Fruit fly (Drosophila melanogaster): ENCODE results near the gene Gr22e.

The Gr22e gene

dm6 chr2L:1783762-1784161 is at the start of gene Gr22e:
Gene Gr22e (plus strand): TSS chr2L:1784062.
- TF ChIP-seq CG33017 (tag; optimal IDR thresholded peaks at IDR 0.05) (no peak), Crg-1 (GFP tag; optimal IDR thresholded peaks at IDR 0.05) (no peak), cic (GFP tag; optimal IDR thresholded peaks at IDR 0.05) (no peak), CG14711 (tag; optimal IDR thresholded peaks at IDR 0.05) (no peak), ovo (GFP tag; optimal IDR thresholded peaks at IDR 0.05) (no peak), CG1620 (GFP tag; optimal IDR thresholded peaks at IDR 0.05) (no peak), bab1 (GFP tag; optimal IDR thresholded peaks at IDR 0.05) (no peak), tj (GFP tag; optimal IDR thresholded peaks at IDR 0.05) (no peak), CG11617 (GFP tag; optimal IDR thresholded peaks at IDR 0.05) (no peak), kay (GFP tag; ENCODE audit: borderline replicate concordance) (no peak), cnc (optimal IDR thresholded peaks at IDR 0.05) (no peak), CG5204 (GFP tag; optimal IDR thresholded peaks at IDR 0.05) (no peak), pad (GFP tag; optimal IDR thresholded peaks at IDR 0.05) (no peak)

- TF ChIP-seq Mnt (GFP tag; optimal IDR thresholded peaks at IDR 0.05), result no peak
- no peak for TF ChIP-seq Clk (GFP tag; optimal IDR thresholded peaks at IDR 0.05)
These were observed 48.7 kb upstream of the Gr22e start for dm6 chr2L:1735133-1735532.

DNA sequence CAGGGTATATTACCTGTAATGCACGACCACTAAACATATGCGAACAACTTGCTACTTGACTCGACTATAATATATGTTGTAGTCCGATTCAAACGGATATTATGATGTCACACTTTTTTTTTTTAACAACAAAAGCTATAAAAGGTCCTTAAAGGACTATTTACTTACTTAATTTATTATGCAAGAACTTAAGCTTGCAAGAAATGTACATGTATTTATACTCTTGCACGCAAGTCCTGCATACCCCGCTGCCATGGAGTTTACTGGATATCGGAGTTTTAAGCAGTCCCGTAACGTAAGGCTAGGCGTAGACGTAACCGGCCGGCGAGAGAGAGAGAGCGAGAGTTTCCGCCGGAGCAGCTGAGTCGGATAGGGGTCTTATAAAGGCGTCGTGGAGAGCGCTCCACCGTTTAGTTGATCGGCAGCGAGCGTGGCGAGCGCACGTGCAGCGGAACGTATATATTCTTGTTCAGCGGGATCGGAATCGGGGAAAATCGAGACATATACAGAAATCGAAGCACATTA is 46.7 kb upstream of the Gr22e start:
- no peak for TF ChIP-seq CG11617 (GFP tag; optimal IDR thresholded peaks at IDR 0.05)
- TF ChIP-seq pad (GFP tag; optimal IDR thresholded peaks at IDR 0.05), result peak; percentile 57
- TF ChIP-seq Hr96 (GFP tag; optimal IDR thresholded peaks at IDR 0.05), result peak; percentile 26
- peak; percentile 35 for TF ChIP-seq tj (GFP tag; optimal IDR thresholded peaks at IDR 0.05)
- peak; percentile 10 for TF ChIP-seq CG33017 (tag; optimal IDR thresholded peaks at IDR 0.05)
- peak; percentile 50 for TF ChIP-seq CG7101 (tag; optimal IDR thresholded peaks at IDR 0.05)
- TF ChIP-seq bab1 (GFP tag; optimal IDR thresholded peaks at IDR 0.05), result peak; percentile 71
- no peak for TF ChIP-seq toe (GFP tag; optimal IDR thresholded peaks at IDR 0.05)
- TF ChIP-seq CG5204 (GFP tag; optimal IDR thresholded peaks at IDR 0.05), result peak; percentile 21
- no peak for TF ChIP-seq CG7045 (GFP tag; optimal IDR thresholded peaks at IDR 0.05)
- peak; percentile 67 for TF ChIP-seq CG14711 (tag; optimal IDR thresholded peaks at IDR 0.05)
- TF ChIP-seq CG1620 (GFP tag; optimal IDR thresholded peaks at IDR 0.05), result no peak
- TF ChIP-seq Mnt (GFP tag; optimal IDR thresholded peaks at IDR 0.05), result peak; percentile 70
- TF ChIP-seq kay (GFP tag; ENCODE audit: borderline replicate concordance), result no peak

DNA sequence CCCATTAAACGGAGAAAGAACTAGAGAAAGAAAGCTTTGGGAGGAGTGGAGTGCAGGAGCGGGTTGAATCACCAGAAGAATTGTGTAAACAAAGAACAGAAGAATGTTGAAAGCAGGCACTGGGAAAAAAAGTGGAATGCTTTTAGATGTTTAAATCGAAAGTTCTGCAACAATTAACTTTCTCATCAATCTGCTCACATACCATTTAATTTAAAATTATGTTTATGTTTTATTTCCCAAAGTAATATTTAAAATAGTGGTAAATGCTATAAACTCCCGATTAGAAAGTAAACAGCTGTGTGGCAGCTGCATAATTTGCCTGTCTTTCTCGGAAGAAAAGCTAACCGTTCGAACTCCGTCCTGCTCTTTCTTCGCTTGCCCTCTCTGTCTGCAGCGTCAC is 45.8 kb upstream of the Gr22e start:
- no peak for TF ChIP-seq Hr96 (GFP tag; optimal IDR thresholded peaks at IDR 0.05)
- TF ChIP-seq toe (GFP tag; optimal IDR thresholded peaks at IDR 0.05), result no peak
- no peak for TF ChIP-seq CG7101 (tag; optimal IDR thresholded peaks at IDR 0.05)
- no peak for TF ChIP-seq bab1 (GFP tag; optimal IDR thresholded peaks at IDR 0.05)
- TF ChIP-seq kay (GFP tag; ENCODE audit: borderline replicate concordance), result no peak
- no peak for TF ChIP-seq Crg-1 (GFP tag; optimal IDR thresholded peaks at IDR 0.05)
- no peak for TF ChIP-seq cic (GFP tag; optimal IDR thresholded peaks at IDR 0.05)
- TF ChIP-seq CG12768 (GFP tag; optimal IDR thresholded peaks at IDR 0.05), result no peak
- no peak for TF ChIP-seq pad (GFP tag; optimal IDR thresholded peaks at IDR 0.05)
- TF ChIP-seq CG33017 (tag; optimal IDR thresholded peaks at IDR 0.05), result no peak
- no peak for TF ChIP-seq CG1620 (GFP tag; optimal IDR thresholded peaks at IDR 0.05)
- no peak for TF ChIP-seq Mnt (GFP tag; optimal IDR thresholded peaks at IDR 0.05)
- TF ChIP-seq CG14711 (tag; optimal IDR thresholded peaks at IDR 0.05), result no peak
- no peak for TF ChIP-seq ovo (GFP tag; optimal IDR thresholded peaks at IDR 0.05)
- no peak for TF ChIP-seq Clk (GFP tag; optimal IDR thresholded peaks at IDR 0.05)
- no peak for TF ChIP-seq tj (GFP tag; optimal IDR thresholded peaks at IDR 0.05)
- no peak for TF ChIP-seq CG11617 (GFP tag; optimal IDR thresholded peaks at IDR 0.05)

dm6 chr2L:1740095-1740494 is 43.8 kb upstream of the Gr22e start:
- no peak for TF ChIP-seq CG11617 (GFP tag; optimal IDR thresholded peaks at IDR 0.05)
- TF ChIP-seq CG12768 (GFP tag; optimal IDR thresholded peaks at IDR 0.05), result no peak
- TF ChIP-seq tj (GFP tag; optimal IDR thresholded peaks at IDR 0.05), result no peak
- TF ChIP-seq kay (GFP tag; ENCODE audit: borderline replicate concordance), result no peak
- no peak for TF ChIP-seq Clk (GFP tag; optimal IDR thresholded peaks at IDR 0.05)
- no peak for TF ChIP-seq CG7045 (GFP tag; optimal IDR thresholded peaks at IDR 0.05)
- TF ChIP-seq CG5204 (GFP tag; optimal IDR thresholded peaks at IDR 0.05), result no peak
- no peak for TF ChIP-seq pad (GFP tag; optimal IDR thresholded peaks at IDR 0.05)
- no peak for TF ChIP-seq Mnt (GFP tag; optimal IDR thresholded peaks at IDR 0.05)
- TF ChIP-seq CG33017 (tag; optimal IDR thresholded peaks at IDR 0.05), result no peak
- TF ChIP-seq CG7101 (tag; optimal IDR thresholded peaks at IDR 0.05), result no peak
- no peak for TF ChIP-seq bab1 (GFP tag; optimal IDR thresholded peaks at IDR 0.05)
- no peak for TF ChIP-seq CG14711 (tag; optimal IDR thresholded peaks at IDR 0.05)
- TF ChIP-seq Hr96 (GFP tag; optimal IDR thresholded peaks at IDR 0.05), result no peak
- no peak for TF ChIP-seq Crg-1 (GFP tag; optimal IDR thresholded peaks at IDR 0.05)
- TF ChIP-seq cic (GFP tag; optimal IDR thresholded peaks at IDR 0.05), result no peak

DNA sequence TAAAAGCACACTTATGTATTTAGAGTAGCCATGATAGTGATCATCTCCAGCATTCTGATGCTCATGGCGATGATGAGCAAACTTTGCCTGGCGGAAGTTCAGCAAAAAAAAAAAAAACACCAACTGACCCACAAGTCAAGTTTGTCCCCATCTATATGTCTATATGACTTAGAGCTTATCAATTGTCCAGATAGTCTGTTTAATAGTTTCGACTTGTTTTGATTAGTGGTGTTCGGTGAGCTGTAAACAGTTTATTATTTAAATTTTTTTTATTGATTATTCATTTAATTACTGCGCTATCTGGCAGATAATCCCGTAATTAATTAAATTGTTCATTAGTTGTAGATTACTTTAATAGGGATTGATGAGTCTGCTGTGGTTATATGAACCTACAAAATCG is 40.1 kb upstream of the Gr22e start:
- TF ChIP-seq Mnt (GFP tag; optimal IDR thresholded peaks at IDR 0.05), result no peak
- peak; percentile 66 for TF ChIP-seq kay (GFP tag; ENCODE audit: borderline replicate concordance)
- TF ChIP-seq ovo (GFP tag; optimal IDR thresholded peaks at IDR 0.05), result no peak

dm6 chr2L:1748410-1748809 is 35.5 kb upstream of the Gr22e start:
- TF ChIP-seq Clk (GFP tag; optimal IDR thresholded peaks at IDR 0.05) (no peak), CG14711 (tag; optimal IDR thresholded peaks at IDR 0.05) (no peak), toe (GFP tag; optimal IDR thresholded peaks at IDR 0.05) (no peak), CG7101 (tag; optimal IDR thresholded peaks at IDR 0.05) (no peak), CG7045 (GFP tag; optimal IDR thresholded peaks at IDR 0.05) (no peak), tj (GFP tag; optimal IDR thresholded peaks at IDR 0.05) (no peak), Hr96 (GFP tag; optimal IDR thresholded peaks at IDR 0.05) (no peak), CG33017 (tag; optimal IDR thresholded peaks at IDR 0.05) (no peak), ovo (GFP tag; optimal IDR thresholded peaks at IDR 0.05) (no peak), cnc (optimal IDR thresholded peaks at IDR 0.05) (no peak), CG11617 (GFP tag; optimal IDR thresholded peaks at IDR 0.05) (no peak), Crg-1 (GFP tag; optimal IDR thresholded peaks at IDR 0.05) (no peak)
